Worm (Caenorhabditis elegans) whole organism, L4/young adult: ENCODE data around the gene grl-30.
"Not testable (repeated sequence)": the region's sequence is repeated elsewhere in the genome, so short reads cannot be mapped to it uniquely, and the experiment has no call there.

ENCODE experiments used
- W03F9.2 ChIP-seq: fragments of 150-350 bp; optimal IDR thresholded peaks from 2 replicates; lab custom pipeline; 2014; ENCODE audit warnings: missing biosample characterization, missing genetic modification characterization
- dao-5 ChIP-seq: sonication (generic microtip); optimal IDR thresholded peaks from 2 replicates; lab custom pipeline; 2016; ENCODE audit warnings: missing genotype, missing genetic modification characterization, moderate library complexity, missing compliant biosample characterization
- him-1 ChIP-seq: sonication (generic microtip); optimal IDR thresholded peaks from 2 replicates; lab custom pipeline; 2016; ENCODE audit warnings: missing genotype, missing genetic modification reagents, missing genetic modification characterization, missing compliant biosample characterization

Gene grl-30

DNA sequence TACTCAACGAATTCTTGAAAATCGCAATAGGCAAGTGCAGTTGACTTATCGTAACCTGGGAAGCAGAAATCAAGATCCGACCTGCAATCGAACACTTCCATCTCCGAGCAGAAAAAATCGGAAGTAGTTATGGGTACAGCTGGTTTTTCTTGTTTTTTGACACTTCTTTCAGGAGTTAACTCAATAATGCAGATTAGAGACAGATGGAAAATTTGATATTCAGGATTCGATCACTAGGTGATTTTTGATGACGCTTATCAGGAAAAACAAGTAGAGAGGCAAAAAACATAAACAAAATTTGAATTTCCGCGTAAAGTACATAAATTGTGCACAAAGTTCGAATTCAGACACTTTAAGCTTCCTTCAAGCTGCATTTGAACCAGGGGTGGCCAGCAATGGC, 7.3 kb upstream of the grl-30 start, which contains the start of gene srw-130:
srw-130 (minus strand) TSS at position 101 of the 400 bp plus-strand sequence.
- TF ChIP-seq W03F9.2 (tag; lab: Kevin White, UChicago) (no peak), him-1 (tag; lab: Kevin White, UChicago) (no peak), dao-5 (tag; lab: Kevin White, UChicago) (no peak)

DNA sequence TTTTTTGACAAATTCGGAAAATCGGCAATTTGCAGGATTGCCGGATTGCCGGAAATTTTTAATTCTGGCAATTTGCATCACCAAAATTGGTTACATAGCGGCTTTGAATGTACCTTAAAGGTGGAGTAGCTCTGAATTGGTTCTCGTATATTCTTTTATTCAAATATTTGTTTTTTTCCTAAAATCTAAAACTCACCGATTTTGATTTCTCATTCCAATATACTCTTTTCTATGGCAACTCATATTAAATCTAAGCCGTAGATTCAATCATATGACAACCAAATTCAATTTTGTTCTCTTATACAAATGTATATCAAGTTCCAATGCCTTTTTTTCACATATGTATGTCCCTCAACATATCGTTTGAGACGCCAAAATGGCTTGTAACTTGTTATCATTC, 6.5 kb upstream of the grl-30 start, which contains the start of gene sri-21:
sri-21 (plus strand) TSS at position 301 of the 400 bp plus-strand sequence.
- TF ChIP-seq W03F9.2 (tag; lab: Kevin White, UChicago) (no peak), dao-5 (tag; lab: Kevin White, UChicago) (no peak), him-1 (tag; lab: Kevin White, UChicago) (no peak)

DNA sequence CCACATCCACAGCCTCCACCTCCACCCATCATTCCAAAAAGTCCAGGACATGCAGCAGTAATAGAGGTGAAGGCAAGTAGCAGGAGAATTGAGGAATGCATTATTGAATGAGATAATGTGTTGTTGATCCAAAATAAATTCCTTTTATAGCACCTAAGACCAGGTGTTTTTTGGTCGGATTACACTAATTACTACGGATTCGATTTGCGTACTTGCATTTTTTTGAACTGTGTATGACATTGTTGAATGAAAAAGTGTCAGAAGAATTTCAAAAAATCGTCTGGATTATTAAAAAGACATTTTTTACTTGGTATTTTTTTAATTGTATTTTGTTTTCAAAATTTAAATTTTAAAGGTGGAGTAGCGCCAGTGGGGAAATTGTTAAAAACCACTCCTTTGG, 4.3 kb upstream of the grl-30 start, which contains the start of gene grl-28:
grl-28 (minus strand) TSS at position 101 of the 400 bp plus-strand sequence.
- TF ChIP-seq him-1 (tag; lab: Kevin White, UChicago): no peak
- TF ChIP-seq dao-5 (tag; lab: Kevin White, UChicago): no peak
- no peak for TF ChIP-seq W03F9.2 (tag; lab: Kevin White, UChicago)

DNA sequence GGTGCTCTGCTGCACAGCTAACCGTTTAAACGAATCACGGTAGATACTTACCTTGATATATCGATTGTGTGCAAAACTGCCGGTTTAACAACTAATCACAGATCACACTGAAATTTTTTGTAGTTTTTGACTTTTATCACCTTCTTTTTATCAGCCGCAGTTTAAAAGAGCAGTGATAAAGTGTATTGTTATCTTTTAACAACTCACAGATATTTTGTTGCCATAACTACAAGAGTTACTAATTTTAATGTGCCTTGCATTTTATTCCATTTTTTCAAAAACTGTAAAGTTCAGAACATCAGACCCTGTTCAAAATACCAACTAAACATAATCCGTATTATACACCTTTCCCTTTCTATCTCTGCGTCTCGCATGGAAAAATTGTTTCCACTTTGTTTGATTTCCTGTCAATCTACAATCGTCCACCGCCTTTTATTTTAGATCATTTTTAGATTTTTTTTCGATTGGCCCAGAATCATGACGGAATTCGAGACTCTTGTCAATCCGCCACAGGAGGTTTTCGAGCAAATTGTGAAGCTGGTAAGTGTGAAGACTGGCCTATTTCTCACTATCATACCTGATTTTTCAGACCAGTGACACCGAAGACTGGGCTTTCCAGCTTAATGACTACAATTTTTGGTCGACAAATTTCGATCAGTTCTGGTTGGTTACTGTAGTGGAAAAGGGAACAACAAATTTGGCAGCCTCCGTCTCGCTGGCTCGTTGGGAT, 3.2 kb upstream of the grl-30 start, which contains the start of gene T24A6.20:
T24A6.20 (plus strand) TSS at position 395 of the 730 bp plus-strand sequence.
- TF ChIP-seq W03F9.2 (tag; lab: Kevin White, UChicago) (no peak), dao-5 (tag; lab: Kevin White, UChicago) (no peak), him-1 (tag; lab: Kevin White, UChicago) (no peak)

DNA sequence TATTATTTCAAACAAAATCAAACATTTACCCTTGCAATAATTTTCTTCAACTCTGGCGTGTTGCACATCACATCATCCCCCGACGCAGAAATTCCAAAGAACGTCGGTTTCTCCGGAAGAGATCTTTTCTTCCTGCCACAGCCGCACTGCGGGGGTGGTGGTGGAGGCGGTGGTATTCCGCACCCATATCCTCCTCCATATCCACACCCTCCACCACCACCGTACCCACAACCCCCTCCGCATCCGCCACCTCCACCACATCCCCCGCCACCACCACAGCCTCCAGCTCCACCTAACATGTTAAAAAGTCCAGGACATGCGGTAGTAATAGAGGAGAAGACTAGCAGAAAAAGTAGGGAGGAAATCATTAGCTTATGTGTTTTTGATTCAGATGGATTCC, 1.2 kb upstream of the grl-30 start, which contains the start of gene grl-29:
grl-29 (minus strand) TSS at position 368 of the 400 bp plus-strand sequence.
- no peak for TF ChIP-seq W03F9.2 (tag; lab: Kevin White, UChicago)
- no peak for TF ChIP-seq him-1 (tag; lab: Kevin White, UChicago)
- TF ChIP-seq dao-5 (tag; lab: Kevin White, UChicago): no peak

DNA sequence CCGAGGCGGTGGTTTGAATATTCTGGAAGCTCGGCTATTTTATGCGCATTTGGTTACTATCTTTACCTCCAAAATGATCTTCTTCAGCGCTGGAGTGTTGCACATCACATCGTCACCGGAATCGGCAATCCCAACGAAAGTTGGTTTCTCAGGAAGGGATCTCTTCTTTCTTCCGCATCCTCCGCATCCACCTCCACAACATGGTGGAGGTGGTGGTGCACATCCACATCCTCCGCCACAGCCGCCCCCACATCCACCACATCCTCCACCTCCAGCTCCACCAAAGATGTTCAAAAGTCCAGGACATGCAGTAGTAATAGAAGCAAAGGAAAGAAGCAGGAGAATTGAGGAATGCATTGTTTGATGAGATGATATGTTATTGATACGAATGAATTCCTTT, 1.3 kb downstream of the grl-30 start, which contains the start of gene grl-31:
grl-31 (minus strand) TSS at position 357 of the 400 bp plus-strand sequence.
- no peak for TF ChIP-seq dao-5 (tag; lab: Kevin White, UChicago)
- TF ChIP-seq him-1 (tag; lab: Kevin White, UChicago): no peak
- TF ChIP-seq W03F9.2 (tag; lab: Kevin White, UChicago): no peak

DNA sequence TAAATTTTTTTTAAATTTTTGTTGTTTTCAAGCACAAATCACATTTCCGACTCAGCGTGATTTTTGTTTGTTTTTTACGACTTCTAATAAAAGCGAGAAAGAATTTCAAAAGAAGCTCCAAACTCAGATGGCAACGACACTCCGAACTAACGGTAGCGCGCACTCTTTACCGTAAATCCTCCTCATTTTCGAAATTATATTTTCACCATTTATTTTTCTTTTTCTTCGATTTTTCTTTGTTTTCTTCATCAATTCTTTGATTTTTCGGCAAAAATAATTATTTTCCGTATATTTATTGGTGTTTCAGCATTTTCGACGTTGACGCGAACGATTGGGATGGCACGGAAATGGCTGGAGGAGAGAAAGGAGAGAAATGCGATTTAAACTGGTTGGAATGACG, 2.7 kb downstream of the grl-30 start, which contains the start of gene T24A6.1:
T24A6.1 (plus strand) TSS at position 301 of the 400 bp plus-strand sequence.
- TF ChIP-seq W03F9.2, him-1, dao-5 (tag; lab: Kevin White, UChicago): not testable (repeated sequence)

DNA sequence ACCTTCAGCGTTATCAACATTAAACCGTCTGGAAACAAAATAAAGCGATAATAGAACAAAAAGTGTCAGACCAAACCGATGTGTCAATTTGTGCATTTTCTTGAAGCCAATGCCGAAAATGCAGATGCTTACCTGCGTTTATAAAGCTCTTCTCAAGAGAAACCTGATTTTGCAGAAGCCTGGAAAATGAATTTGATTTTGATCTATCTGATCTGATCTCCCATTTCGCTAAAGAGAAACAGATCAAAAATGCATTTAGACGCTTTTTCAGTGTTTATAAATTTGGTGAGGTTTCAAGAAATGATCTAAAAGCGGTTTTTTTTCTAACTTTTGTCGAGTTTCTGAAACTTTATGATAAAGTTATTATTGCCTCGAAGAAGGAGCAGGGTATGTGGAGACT, 6.7 kb downstream of the grl-30 start, which contains the start of gene T24A6.16:
T24A6.16 (minus strand) TSS at position 101 of the 400 bp plus-strand sequence.
- not testable (repeated sequence) for TF ChIP-seq dao-5, W03F9.2, him-1 (tag; lab: Kevin White, UChicago)

DNA sequence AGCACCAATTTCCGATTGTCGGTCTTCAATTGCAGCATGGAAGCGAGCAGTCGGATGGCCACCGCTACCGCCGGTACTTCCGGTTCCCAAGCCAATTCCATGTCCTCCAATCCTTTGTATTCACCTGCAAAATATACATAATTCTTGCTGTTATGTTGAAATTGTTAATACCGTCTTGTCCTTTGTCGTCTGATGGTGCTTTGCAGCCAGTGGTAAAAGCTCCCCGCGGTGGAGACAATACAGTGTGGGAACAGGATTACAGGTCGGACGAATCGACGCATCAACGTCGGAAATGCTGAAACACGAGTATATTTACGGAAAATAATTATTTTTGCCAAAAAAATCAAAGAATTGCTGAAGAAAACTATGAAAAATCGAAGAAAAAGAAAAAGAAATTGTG, 8.2 kb downstream of the grl-30 start, which contains the start of gene T24A6.17:
T24A6.17 (minus strand) TSS at position 101 of the 400 bp plus-strand sequence.
- not testable (repeated sequence) for TF ChIP-seq W03F9.2, him-1, dao-5 (tag; lab: Kevin White, UChicago)

DNA sequence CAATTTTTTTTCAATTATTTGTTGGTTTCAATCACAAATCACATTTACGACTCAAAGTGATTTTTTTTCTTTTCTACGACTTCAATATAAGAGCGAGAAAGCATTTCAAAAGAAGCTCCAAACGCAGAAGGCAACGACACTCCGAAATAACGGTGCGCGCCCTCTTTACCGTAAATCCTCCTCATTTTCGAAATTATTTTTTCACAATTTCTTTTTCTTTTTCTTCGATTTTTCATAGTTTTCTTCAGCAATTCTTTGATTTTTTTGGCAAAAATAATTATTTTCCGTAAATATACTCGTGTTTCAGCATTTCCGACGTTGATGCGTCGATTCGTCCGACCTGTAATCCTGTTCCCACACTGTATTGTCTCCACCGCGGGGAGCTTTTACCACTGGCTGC, 14.6 kb downstream of the grl-30 start, which contains the start of gene F40C5.2:
F40C5.2 (plus strand) TSS at position 301 of the 400 bp plus-strand sequence.
- not testable (repeated sequence) for TF ChIP-seq W03F9.2, dao-5, him-1 (tag; lab: Kevin White, UChicago)

DNA sequence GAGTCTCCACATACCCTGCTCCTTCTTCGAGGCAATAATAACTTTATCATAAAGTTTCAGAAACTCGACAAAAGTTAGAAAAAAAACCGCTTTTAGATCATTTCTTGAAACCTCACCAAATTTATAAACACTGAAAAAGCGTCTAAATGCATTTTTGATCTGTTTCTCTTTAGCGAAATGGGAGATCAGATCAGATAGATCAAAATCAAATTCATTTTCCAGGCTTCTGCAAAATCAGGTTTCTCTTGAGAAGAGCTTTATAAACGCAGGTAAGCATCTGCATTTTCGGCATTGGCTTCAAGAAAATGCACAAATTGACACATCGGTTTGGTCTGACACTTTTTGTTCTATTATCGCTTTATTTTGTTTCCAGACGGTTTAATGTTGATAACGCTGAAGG, 16.3 kb downstream of the grl-30 start, which contains the start of gene F40C5.1:
F40C5.1 (plus strand) TSS at position 301 of the 400 bp plus-strand sequence.
- not testable (repeated sequence) for TF ChIP-seq him-1, W03F9.2, dao-5 (tag; lab: Kevin White, UChicago)

DNA sequence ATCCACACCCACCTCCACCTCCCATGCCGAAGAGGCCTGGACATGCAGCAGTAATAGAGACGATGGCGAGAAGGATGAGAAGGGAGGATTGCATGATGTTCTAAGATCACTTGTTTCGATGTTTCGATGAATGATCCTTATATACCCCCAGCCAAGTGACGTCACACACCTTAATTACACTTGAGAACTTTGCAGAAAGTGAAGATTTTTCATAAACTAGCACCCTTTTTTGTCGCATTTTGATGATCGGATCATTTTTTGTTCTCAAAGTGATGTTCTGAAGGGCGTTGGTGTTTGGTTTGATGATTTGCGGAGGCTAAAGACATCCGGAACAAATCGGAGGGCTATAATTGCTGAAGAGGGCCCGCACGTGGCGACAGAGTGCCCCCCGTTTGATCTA, 19.7 kb downstream of the grl-30 start, which contains the start of gene grl-27:
grl-27 (minus strand) TSS at position 101 of the 400 bp plus-strand sequence.
- TF ChIP-seq him-1 (tag; lab: Kevin White, UChicago) (no peak), W03F9.2 (tag; lab: Kevin White, UChicago) (no peak), dao-5 (tag; lab: Kevin White, UChicago) (no peak)
